Fruit fly (Drosophila melanogaster) Kc167 (cell line): ENCODE data around the gene Cog2.

ENCODE experiments used
- Myc ChIP-seq: fragments of >200 bp; optimal IDR thresholded peaks from 2 replicates; lab custom pipeline; 2017; ENCODE audit warnings: missing external identifiers
- Sin3A ChIP-seq: fragments of >200 bp; optimal IDR thresholded peaks from 2 replicates; lab custom pipeline; 2018; ENCODE audit warnings: missing external identifiers
- h ChIP-seq: fragments of >200 bp; optimal IDR thresholded peaks from 3 replicates; lab custom pipeline; 2018; ENCODE audit warnings: missing external identifiers
- insv ChIP-seq: fragments of >200 bp; optimal IDR thresholded peaks from 3 replicates; lab custom pipeline; 2018; ENCODE audit warnings: missing external identifiers
- psq ChIP-seq: fragments of >200 bp; optimal IDR thresholded peaks from 2 replicates; lab custom pipeline; 2017; ENCODE audit warnings: missing external identifiers
- ttk ChIP-seq: sonication (Bioruptor generic); optimal IDR thresholded peaks from 2 replicates; lab custom pipeline; 2017; ENCODE audit warnings: missing external identifiers

DNA sequence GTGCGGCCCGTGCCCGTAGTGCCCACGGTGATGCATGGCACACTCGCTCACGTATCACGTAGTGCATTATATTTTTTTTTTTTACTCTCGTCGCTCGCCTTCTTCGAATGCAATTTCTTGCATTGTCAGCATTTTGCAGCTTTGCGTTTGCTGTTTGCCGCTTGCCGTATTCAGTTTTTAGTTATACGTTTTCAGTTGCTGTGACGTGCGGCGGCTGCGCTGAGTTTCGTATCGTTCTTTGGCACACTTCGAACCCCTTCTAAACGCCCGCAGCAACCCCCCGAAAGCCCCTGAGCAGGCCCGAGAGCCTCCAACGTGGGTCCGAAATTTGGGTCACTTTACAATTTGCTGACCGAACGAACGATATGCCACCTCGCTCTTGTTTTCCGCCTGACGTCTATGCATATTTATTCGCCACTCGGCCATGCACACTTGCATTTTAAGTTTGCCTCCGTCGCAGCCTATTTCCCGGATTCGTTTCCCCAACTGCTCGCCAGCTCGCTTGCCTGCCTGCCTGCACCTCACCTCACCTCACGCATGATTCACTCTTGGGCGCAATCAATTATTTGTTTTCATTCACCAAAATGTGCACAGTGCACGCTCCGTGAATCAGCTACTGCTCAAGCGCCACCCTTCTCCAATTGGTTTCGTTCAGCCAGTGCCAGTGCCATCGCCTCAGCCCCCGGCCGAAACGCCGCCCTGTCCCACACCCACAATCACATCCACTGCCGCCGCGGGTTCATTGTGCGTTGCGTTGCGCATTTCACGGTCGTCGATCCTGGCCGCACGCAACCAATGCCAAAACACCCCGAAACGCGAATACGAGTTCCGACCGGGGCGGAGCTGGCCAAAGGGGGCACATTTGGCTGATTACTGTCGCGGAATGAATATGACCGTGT lies 49.5 kb upstream of the Cog2 start:
- TF ChIP-seq h (no peak), Sin3A (lab: Kevin White, UChicago) (no peak), psq (lab: Kevin White, UChicago) (no peak), ttk (no peak), insv (no peak), Myc (lab: Kevin White, UChicago) (no peak)
